Worm (Caenorhabditis elegans) whole organism, L1 larva: ENCODE measurements around the gene sup-36.

ENCODE experiments used
- C16A3.4 ChIP-seq: fragments of 150-350 bp; optimal IDR thresholded peaks from 2 replicates; lab custom pipeline; 2014; ENCODE audit warnings: missing biosample characterization, missing genetic modification characterization
- F16B12.6 ChIP-seq: fragments of 150-350 bp; optimal IDR thresholded peaks from 2 replicates; lab custom pipeline; 2014; ENCODE audit warnings: missing biosample characterization, missing genetic modification characterization
- Y116A8C.19 ChIP-seq: sonication (generic microtip); optimal IDR thresholded peaks from 2 replicates; lab custom pipeline; 2016; ENCODE audit warnings: missing compliant biosample characterization, missing genetic modification characterization, borderline replicate concordance
- alr-1 ChIP-seq: fragments of 200-800 bp; sonication (Bioruptor generic); optimal IDR thresholded peaks from 2 replicates; lab custom pipeline; 2018; ENCODE audit warnings: borderline replicate concordance, mild to moderate bottlenecking, missing genetic modification characterization, missing compliant biosample characterization
- blmp-1 ChIP-seq: fragments of 150-350 bp; optimal IDR thresholded peaks from 2 replicates; lab custom pipeline; 2014; ENCODE audit warnings: missing biosample characterization, missing genetic modification characterization
- ceh-63 ChIP-seq: fragments of 200-800 bp; sonication (Bioruptor generic); optimal IDR thresholded peaks from 2 replicates; lab custom pipeline; 2018; ENCODE audit warnings: mild to moderate bottlenecking, missing genetic modification characterization, missing compliant biosample characterization
- ceh-8 ChIP-seq: fragments of 200-800 bp; sonication (Bioruptor generic); optimal IDR thresholded peaks from 2 replicates; lab custom pipeline; 2018; ENCODE audit warnings: mild to moderate bottlenecking, missing genetic modification characterization, moderate library complexity, missing compliant biosample characterization
- ceh-88 ChIP-seq: fragments of 200-800 bp; sonication (Bioruptor generic); IDR thresholded peaks from 2 replicates; pipeline ENCODE4 v1.3.6; 2022; ENCODE audit warnings: missing genetic modification characterization, missing compliant biosample characterization
- ces-1 ChIP-seq: fragments of 150-350 bp; optimal IDR thresholded peaks from 2 replicates; lab custom pipeline; 2014; ENCODE audit warnings: missing biosample characterization, missing genetic modification reagents, missing genetic modification characterization
- dpl-1 ChIP-seq, 3 experiments: fragments of 150-350 bp in 2 of 3; sonication (generic microtip) in 1 of 3; optimal IDR thresholded peaks; 2 replicates each; lab custom pipeline; 2014 to 2017; ENCODE audit warnings: missing biosample characterization in 3 of 3, missing genetic modification characterization in 3 of 3, missing genetic modification reagents in 3 of 3
- dsc-1 ChIP-seq: sonication (generic microtip); optimal IDR thresholded peaks from 2 replicates; lab custom pipeline; 2016; ENCODE audit warnings: mild to moderate bottlenecking, missing genetic modification characterization, missing compliant biosample characterization
- efl-1 ChIP-seq, 4 experiments: fragments of 150-350 bp; optimal IDR thresholded peaks in 3 of 4; peaks in 1 of 4; 1 replicate in 1 of 4; 2 replicates in 3 of 4; lab custom pipeline; 2014; ENCODE audit warnings: missing biosample characterization in 2 of 4, missing genetic modification characterization in 2 of 4, missing genetic modification reagents in 2 of 4
- egl-27 ChIP-seq, 2 experiments: fragments of 150-350 bp in 1 of 2; sonication (generic microtip); optimal IDR thresholded peaks; 3 replicates each; lab custom pipeline; 2017 to 2018; ENCODE audit warnings: missing biosample characterization in 2 of 2, missing genetic modification characterization in 2 of 2, missing genetic modification reagents in 2 of 2
- ets-5 ChIP-seq: fragments of 200-800 bp; sonication (Bioruptor generic); IDR thresholded peaks from 2 replicates; pipeline ENCODE4 v1.3.6; 2022; ENCODE audit warnings: missing genetic modification characterization, missing compliant biosample characterization
- fkh-4 ChIP-seq: sonication (generic microtip); optimal IDR thresholded peaks from 2 replicates; lab custom pipeline; 2016; ENCODE audit warnings: missing compliant biosample characterization, missing genetic modification characterization, borderline replicate concordance
- grh-1 ChIP-seq: fragments of 200-800 bp; sonication (Bioruptor generic); IDR thresholded peaks from 2 replicates; pipeline ENCODE4 v1.3.6; 2022; ENCODE audit warnings: missing genetic modification reagents, missing genetic modification characterization, missing compliant biosample characterization
- irx-1 ChIP-seq: sonication (generic microtip); optimal IDR thresholded peaks from 2 replicates; lab custom pipeline; 2016; ENCODE audit warnings: missing genetic modification characterization, missing compliant biosample characterization
- isw-1 ChIP-seq: fragments of 200-800 bp; sonication (Bioruptor generic); IDR thresholded peaks from 2 replicates; pipeline ENCODE4 v1.3.6; 2022; ENCODE audit warnings: missing genetic modification characterization, missing compliant biosample characterization
- lin-15B ChIP-seq: fragments of 150-350 bp; sonication (generic microtip); optimal IDR thresholded peaks from 3 replicates; lab custom pipeline; 2014; ENCODE audit warnings: missing biosample characterization, missing genetic modification characterization
- lin-35 ChIP-seq, 2 experiments: fragments of 150-350 bp; optimal IDR thresholded peaks; 2 replicates each; lab custom pipeline; 2014; ENCODE audit warnings: missing biosample characterization in 2 of 2, missing genetic modification characterization in 2 of 2, missing genetic modification reagents in 2 of 2
- lin-39 ChIP-seq: fragments of 150-350 bp; optimal IDR thresholded peaks from 2 replicates; lab custom pipeline; 2014; ENCODE audit warnings: missing biosample characterization, missing genetic modification reagents, missing genetic modification characterization
- lir-3 ChIP-seq: sonication (generic microtip); optimal IDR thresholded peaks from 2 replicates; lab custom pipeline; 2016; ENCODE audit warnings: mild to moderate bottlenecking, missing genetic modification characterization, moderate library complexity, missing compliant biosample characterization; ENCODE audit not compliant: poor library complexity
- mdl-1 ChIP-seq, 2 experiments: fragments of 150-350 bp; optimal IDR thresholded peaks; 2 replicates each; lab custom pipeline; 2014 to 2017; ENCODE audit warnings: missing biosample characterization in 2 of 2, missing genetic modification characterization in 2 of 2, inconsistent platforms in 1 of 2
- nhr-19 ChIP-seq: fragments of 200-800 bp; sonication (Bioruptor generic); conservative IDR thresholded peaks from 2 replicates; pipeline ENCODE4 v1.3.6; 2022; ENCODE audit warnings: missing genetic modification characterization, missing compliant biosample characterization
- nhr-20 ChIP-seq: sonication (generic microtip); optimal IDR thresholded peaks from 2 replicates; lab custom pipeline; 2016; ENCODE audit warnings: mild to moderate bottlenecking, missing genetic modification characterization, missing compliant biosample characterization
- nhr-237 ChIP-seq: fragments of 150-350 bp; optimal IDR thresholded peaks from 2 replicates; lab custom pipeline; 2014; ENCODE audit warnings: missing biosample characterization, missing genetic modification characterization
- nhr-28 ChIP-seq: fragments of 150-350 bp; optimal IDR thresholded peaks from 2 replicates; lab custom pipeline; 2014; ENCODE audit warnings: missing biosample characterization, missing genetic modification characterization
- nhr-47 ChIP-seq: sonication (generic microtip); optimal IDR thresholded peaks from 2 replicates; lab custom pipeline; 2016; ENCODE audit warnings: mild to moderate bottlenecking, missing genetic modification characterization, moderate library complexity, missing compliant biosample characterization
- nhr-71 ChIP-seq: sonication (generic microtip); optimal IDR thresholded peaks from 2 replicates; lab custom pipeline; 2016; ENCODE audit warnings: mild to moderate bottlenecking, missing genetic modification characterization, moderate library complexity, missing compliant biosample characterization
- nhr-76 ChIP-seq: sonication (generic microtip); optimal IDR thresholded peaks from 2 replicates; lab custom pipeline; 2017; ENCODE audit warnings: missing biosample characterization, missing genetic modification characterization
- nhr-77 ChIP-seq: fragments of 150-350 bp; optimal IDR thresholded peaks from 2 replicates; lab custom pipeline; 2014; ENCODE audit warnings: missing biosample characterization, missing genetic modification characterization
- nhr-84 ChIP-seq: sonication (generic microtip); optimal IDR thresholded peaks from 2 replicates; lab custom pipeline; 2017; ENCODE audit warnings: missing biosample characterization, missing genetic modification characterization
- nhr-85 ChIP-seq: sonication (generic microtip); peaks from one replicate; lab custom pipeline; 2016; ENCODE audit warnings: missing genetic modification characterization, inconsistent platforms, missing compliant biosample characterization
- pax-3 ChIP-seq: fragments of 200-800 bp; sonication (Bioruptor generic); optimal IDR thresholded peaks from 2 replicates; lab custom pipeline; 2018; ENCODE audit warnings: mild to moderate bottlenecking, missing genetic modification characterization, moderate library complexity, missing compliant biosample characterization
- pqm-1 ChIP-seq: sonication (generic microtip); optimal IDR thresholded peaks from 3 replicates; lab custom pipeline; 2017; ENCODE audit warnings: missing biosample characterization, missing genetic modification characterization
- rnt-1 ChIP-seq: sonication (generic microtip); optimal IDR thresholded peaks from 2 replicates; lab custom pipeline; 2016; ENCODE audit warnings: mild to moderate bottlenecking, missing genetic modification characterization, moderate library complexity, missing compliant biosample characterization
- skn-1 ChIP-seq: fragments of 150-350 bp; optimal IDR thresholded peaks from 2 replicates; lab custom pipeline; 2014; ENCODE audit warnings: missing biosample characterization, missing genetic modification characterization
- snpc-4 ChIP-seq: fragments of 150-350 bp; optimal IDR thresholded peaks from 2 replicates; lab custom pipeline; 2014; ENCODE audit warnings: missing biosample characterization, missing genetic modification characterization
- snu-23 ChIP-seq: sonication (generic microtip); optimal IDR thresholded peaks from 2 replicates; lab custom pipeline; 2016; ENCODE audit warnings: missing genetic modification characterization, missing compliant biosample characterization
- sox-4 ChIP-seq: sonication (generic microtip); optimal IDR thresholded peaks from 2 replicates; lab custom pipeline; 2016; ENCODE audit warnings: missing genetic modification characterization, missing compliant biosample characterization
- tbx-2 ChIP-seq: sonication (generic microtip); optimal IDR thresholded peaks from 2 replicates; lab custom pipeline; 2016; ENCODE audit warnings: missing genetic modification characterization, missing compliant biosample characterization
- unc-130 ChIP-seq: fragments of 150-350 bp; optimal IDR thresholded peaks from 2 replicates; lab custom pipeline; 2017; ENCODE audit warnings: missing biosample characterization, missing genetic modification characterization, inconsistent platforms
- unc-30 ChIP-seq: sonication (generic microtip); optimal IDR thresholded peaks from 2 replicates; lab custom pipeline; 2017; ENCODE audit warnings: missing biosample characterization, missing genetic modification characterization
- unc-86 ChIP-seq: sonication (generic microtip); optimal IDR thresholded peaks from 2 replicates; lab custom pipeline; 2016; ENCODE audit warnings: missing genetic modification characterization, missing compliant biosample characterization
- vab-15 ChIP-seq: sonication (generic microtip); optimal IDR thresholded peaks from 2 replicates; lab custom pipeline; 2017; ENCODE audit warnings: missing genotype, mild to moderate bottlenecking, missing genetic modification characterization, missing compliant biosample characterization
- xbp-1 ChIP-seq: sonication (generic microtip); optimal IDR thresholded peaks from 2 replicates; lab custom pipeline; 2016; ENCODE audit warnings: missing genetic modification characterization, missing compliant biosample characterization
- zip-4 ChIP-seq: fragments of 200-800 bp; sonication (Bioruptor generic); optimal IDR thresholded peaks from 2 replicates; lab custom pipeline; 2018; ENCODE audit warnings: mild to moderate bottlenecking, missing genetic modification characterization, moderate library complexity, missing compliant biosample characterization
- ztf-11 ChIP-seq, 2 experiments: sonication (generic microtip); optimal IDR thresholded peaks; 2 replicates each; lab custom pipeline; 2016 to 2017; ENCODE audit warnings: missing genetic modification characterization in 2 of 2, missing biosample characterization in 1 of 2, missing compliant biosample characterization in 1 of 2

Gene sup-36

ce11 chrIV:6639880-6640279 lies 38.4 kb downstream of the sup-36 start, which contains the start of gene C01B10.6:
C01B10.6 (plus strand) TSS chrIV:6640180.
- no peak for TF ChIP-seq efl-1 (optimal IDR thresholded peaks at IDR 0.05; lab: Kevin White, UChicago)
- no peak for TF ChIP-seq efl-1 (GFP tag; optimal IDR thresholded peaks at IDR 0.05 in 1 of 2; lab: Kevin White, UChicago)
- TF ChIP-seq grh-1 (GFP tag; lab: Robert Waterston, UW), result no peak
- no peak for TF ChIP-seq nhr-47 (tag; lab: Kevin White, UChicago)
- no peak for TF ChIP-seq ceh-8 (GFP tag; lab: Kevin White, UChicago)
- TF ChIP-seq nhr-76 (tag; lab: Kevin White, UChicago), result no peak
- no peak for TF ChIP-seq tbx-2 (tag; lab: Kevin White, UChicago)
- no peak for TF ChIP-seq snu-23 (GFP tag; lab: Kevin White, UChicago)

- TF ChIP-seq unc-130 (tag; lab: Kevin White, UChicago), result no peak
- peak; percentile 90 for TF ChIP-seq unc-86 (tag; lab: Kevin White, UChicago)
- peak; percentile 57 to 64 (median 63) for TF ChIP-seq dpl-1 (GFP tag; optimal IDR thresholded peaks at IDR 0.05; lab: Kevin White, UChicago)
- TF ChIP-seq lin-35 (GFP tag; optimal IDR thresholded peaks at IDR 0.05; lab: Kevin White, UChicago), result peak; percentile 68 to 73
- no peak for TF ChIP-seq lin-39 (tag; lab: Kevin White, UChicago)
- TF ChIP-seq nhr-237, result no peak
- TF ChIP-seq rnt-1 (tag; lab: Kevin White, UChicago), result peak; percentile 57
- no peak for TF ChIP-seq lin-15B (tag; lab: Kevin White, UChicago)
- peak; percentile 79 for TF ChIP-seq nhr-47 (tag; lab: Kevin White, UChicago)
- no peak for TF ChIP-seq ceh-88 (GFP tag; lab: Robert Waterston, UW)
- peak; percentile 94 for TF ChIP-seq nhr-85 (tag; lab: Kevin White, UChicago)
- no peak for TF ChIP-seq fkh-4 (tag; lab: Kevin White, UChicago)
- no peak for TF ChIP-seq nhr-77
- TF ChIP-seq pax-3, result peak; percentile 28
- TF ChIP-seq nhr-28, result no peak
- TF ChIP-seq F16B12.6 (tag; lab: Kevin White, UChicago), result no peak
- TF ChIP-seq xbp-1, result peak; percentile 55
- no peak for TF ChIP-seq nhr-84 (tag; lab: Kevin White, UChicago)
- TF ChIP-seq nhr-20 (tag; lab: Kevin White, UChicago), result peak; percentile 81
- TF ChIP-seq mdl-1 (tag; optimal IDR thresholded peaks at IDR 0.05; lab: Kevin White, UChicago), result peak in 1 of 2 experiments; percentile 81
- peak; percentile 52 for TF ChIP-seq skn-1 (tag; lab: Kevin White, UChicago)
- no peak for TF ChIP-seq unc-30
- TF ChIP-seq ceh-8 (GFP tag; lab: Kevin White, UChicago), result no peak
- no peak for TF ChIP-seq ceh-63 (GFP tag; lab: Kevin White, UChicago)
- TF ChIP-seq ets-5 (GFP tag; lab: Robert Waterston, UW), result no peak
- no peak for TF ChIP-seq sox-4
- TF ChIP-seq snpc-4 (tag; lab: Kevin White, UChicago), result peak; percentile 69
- TF ChIP-seq Y116A8C.19 (tag; lab: Kevin White, UChicago), result no peak
- TF ChIP-seq C16A3.4 (tag; lab: Kevin White, UChicago), result peak; percentile 70
- TF ChIP-seq irx-1 (tag; lab: Kevin White, UChicago), result peak; percentile 50
- TF ChIP-seq lir-3 (tag; lab: Kevin White, UChicago), result peak; percentile 78
- TF ChIP-seq isw-1, result peak; percentile 67
- peak; percentile 59 for TF ChIP-seq grh-1 (GFP tag; lab: Robert Waterston, UW)
- no peak for TF ChIP-seq ces-1 (GFP tag; lab: Kevin White, UChicago)
- peak; percentile 68 for TF ChIP-seq nhr-19 (GFP tag; lab: Robert Waterston, UW)
- TF ChIP-seq blmp-1 (tag; lab: Kevin White, UChicago), result peak; percentile 83
- TF ChIP-seq zip-4, result no peak
- no peak for TF ChIP-seq egl-27 (tag; optimal IDR thresholded peaks at IDR 0.05; lab: Kevin White, UChicago)
- TF ChIP-seq alr-1 (tag; lab: Kevin White, UChicago), result no peak
- TF ChIP-seq ztf-11 (tag; optimal IDR thresholded peaks at IDR 0.05; lab: Kevin White, UChicago), result peak in 1 of 2 experiments; percentile 75
- no peak for TF ChIP-seq pqm-1 (tag; lab: Kevin White, UChicago)
- peak; percentile 91 for TF ChIP-seq nhr-71
- peak; percentile 40 for TF ChIP-seq vab-15 (tag; lab: Kevin White, UChicago)
- peak; percentile 35 for TF ChIP-seq dsc-1 (tag; lab: Kevin White, UChicago)
Observed at ce11 chrIV:6645867-6646655, 44.6 kb downstream of the sup-36 start, which contains the start of gene hil-7. hil-7 (plus strand) TSS chrIV:6646312.
